Worm (Caenorhabditis elegans) whole organism, early embryonic: ENCODE data around the gene del-2.
"Not testable (repeated sequence)": the region's sequence is repeated elsewhere in the genome, so short reads cannot be mapped to it uniquely, and the experiment has no call there.

Experiments
- B0310.2 ChIP-seq: sonication (generic microtip); optimal IDR thresholded peaks from 2 replicates; lab custom pipeline; 2016; ENCODE audit warnings: mild to moderate bottlenecking, missing genetic modification characterization, missing compliant biosample characterization
- F13C5.2 ChIP-seq: sonication (generic microtip); optimal IDR thresholded peaks from 2 replicates; lab custom pipeline; 2017; ENCODE audit warnings: mild to moderate bottlenecking, missing genetic modification characterization, inconsistent platforms, missing compliant biosample characterization
- aly-1 ChIP-seq: sonication (generic microtip); optimal IDR thresholded peaks from 2 replicates; lab custom pipeline; 2016; ENCODE audit warnings: missing genetic modification characterization, missing compliant biosample characterization
- ama-1 ChIP-seq: fragments of 150-350 bp; optimal IDR thresholded peaks from 2 replicates; lab custom pipeline; 2014
- ceh-13 ChIP-seq: fragments of 200-800 bp; sonication (Bioruptor generic); optimal IDR thresholded peaks from 2 replicates; lab custom pipeline; 2018; ENCODE audit warnings: mild to moderate bottlenecking, missing genetic modification characterization, missing compliant biosample characterization
- ceh-36 ChIP-seq: sonication (generic microtip); optimal IDR thresholded peaks from 2 replicates; lab custom pipeline; 2016; ENCODE audit warnings: missing genetic modification characterization, inconsistent platforms, missing compliant biosample characterization
- ets-7 ChIP-seq: sonication (generic microtip); optimal IDR thresholded peaks from 2 replicates; lab custom pipeline; 2016; ENCODE audit warnings: missing genotype, missing genetic modification characterization, missing compliant biosample characterization
- flt-1 ChIP-seq: fragments of 200-800 bp; sonication (Bioruptor generic); IDR thresholded peaks from 2 replicates; pipeline ENCODE4 v1.3.6; 2022; ENCODE audit warnings: missing genetic modification characterization, missing compliant biosample characterization
- hmbx-1 ChIP-seq: sonication (generic microtip); optimal IDR thresholded peaks from 2 replicates; lab custom pipeline; 2016; ENCODE audit warnings: mild to moderate bottlenecking, missing genetic modification characterization, missing compliant biosample characterization
- hmg-4 ChIP-seq: fragments of 200-800 bp; sonication (Bioruptor generic); optimal IDR thresholded peaks from 2 replicates; lab custom pipeline; 2018; ENCODE audit warnings: mild to moderate bottlenecking, missing genetic modification characterization, missing compliant biosample characterization
- hnd-1 ChIP-seq: sonication (generic microtip); optimal IDR thresholded peaks from 2 replicates; lab custom pipeline; 2016; ENCODE audit warnings: missing genetic modification characterization, missing compliant biosample characterization
- pes-1 ChIP-seq: fragments of 200-800 bp; sonication (Bioruptor generic); IDR thresholded peaks from 2 replicates; pipeline ENCODE4 v1.3.6; 2022; ENCODE audit warnings: missing genetic modification reagents, missing genetic modification characterization, missing compliant biosample characterization
- scrt-1 ChIP-seq: fragments of 200-800 bp; sonication (Bioruptor generic); IDR thresholded peaks from 2 replicates; pipeline ENCODE4 v1.3.6; 2022; ENCODE audit warnings: missing genetic modification characterization, missing compliant biosample characterization
- sea-1 ChIP-seq: fragments of 200-800 bp; sonication (Bioruptor generic); conservative IDR thresholded peaks from 2 replicates; pipeline ENCODE4 v1.3.6; 2022; ENCODE audit warnings: missing genetic modification characterization, missing compliant biosample characterization
- tbx-11 ChIP-seq: fragments of 200-800 bp; sonication (Bioruptor generic); IDR thresholded peaks from 2 replicates; pipeline ENCODE4 v1.3.6; 2022; ENCODE audit warnings: missing genetic modification characterization, missing compliant biosample characterization
- tbx-37 ChIP-seq: fragments of 200-800 bp; sonication (Bioruptor generic); conservative IDR thresholded peaks from 2 replicates; pipeline ENCODE4 v1.3.6; 2022; ENCODE audit warnings: missing genetic modification reagents, missing genetic modification characterization, missing compliant biosample characterization
- tra-4 ChIP-seq: sonication (generic microtip); optimal IDR thresholded peaks from 2 replicates; lab custom pipeline; 2017; ENCODE audit warnings: missing genetic modification characterization, missing compliant biosample characterization

del-2 gene

ce11 chrIV:9641925-9642324 is at the start of gene del-2:
Gene del-2, minus strand, starts transcription at chrIV:9642025.
- TF ChIP-seq B0310.2 (tag; lab: Kevin White, UChicago): no peak
- no peak for TF ChIP-seq scrt-1 (GFP tag; lab: Robert Waterston, UW)
- no peak for TF ChIP-seq F13C5.2 (tag; lab: Kevin White, UChicago)
- no peak for TF ChIP-seq ceh-13 (GFP tag; lab: Kevin White, UChicago)
- TF ChIP-seq aly-1 (tag; lab: Kevin White, UChicago): no peak
- TF ChIP-seq ama-1 (lab: Kevin White, UChicago): no peak
- no peak for TF ChIP-seq hmbx-1 (tag; lab: Kevin White, UChicago)
- TF ChIP-seq pes-1 (GFP tag; lab: Robert Waterston, UW): no peak
- TF ChIP-seq tbx-37 (GFP tag; lab: Robert Waterston, UW): no peak
- no peak for TF ChIP-seq hmg-4 (GFP tag; lab: Kevin White, UChicago)
- no peak for TF ChIP-seq hnd-1 (tag; lab: Kevin White, UChicago)
- TF ChIP-seq ets-7: no peak
- TF ChIP-seq ceh-36 (tag; lab: Kevin White, UChicago): no peak
- no peak for TF ChIP-seq flt-1 (GFP tag; lab: Robert Waterston, UW)
- no peak for TF ChIP-seq sea-1 (GFP tag; lab: Robert Waterston, UW)
- TF ChIP-seq tbx-11: no peak

- no peak for TF ChIP-seq ceh-36 (tag; lab: Kevin White, UChicago)
- TF ChIP-seq tbx-11: no peak
- TF ChIP-seq ceh-13 (GFP tag; lab: Kevin White, UChicago): no peak
- no peak for TF ChIP-seq hnd-1 (tag; lab: Kevin White, UChicago)
- no peak for TF ChIP-seq tra-4 (tag; lab: Kevin White, UChicago)
- no peak for TF ChIP-seq pes-1 (GFP tag; lab: Robert Waterston, UW)
- TF ChIP-seq hmg-4 (GFP tag; lab: Kevin White, UChicago): no peak
- no peak for TF ChIP-seq ama-1 (lab: Kevin White, UChicago)
- no peak for TF ChIP-seq F13C5.2 (tag; lab: Kevin White, UChicago)
- TF ChIP-seq hmbx-1 (tag; lab: Kevin White, UChicago): no peak
- TF ChIP-seq tbx-37 (GFP tag; lab: Robert Waterston, UW): no peak
- TF ChIP-seq ets-7: no peak
- no peak for TF ChIP-seq sea-1 (GFP tag; lab: Robert Waterston, UW)
- TF ChIP-seq scrt-1 (GFP tag; lab: Robert Waterston, UW): no peak
- no peak for TF ChIP-seq aly-1 (tag; lab: Kevin White, UChicago)
- no peak for TF ChIP-seq flt-1 (GFP tag; lab: Robert Waterston, UW)
- no peak for TF ChIP-seq B0310.2 (tag; lab: Kevin White, UChicago)
Observed at ce11 chrIV:9690644-9691043, 48.8 kb upstream of the del-2 start, which contains the start of gene sdz-36. Gene sdz-36, plus strand, starts transcription at chrIV:9690944.

- not testable (repeated sequence) for TF ChIP-seq aly-1 (tag; lab: Kevin White, UChicago); hmbx-1 (tag; lab: Kevin White, UChicago); ceh-13 (GFP tag; lab: Kevin White, UChicago)
Observed at ce11 chrIV:9688715-9689114, 46.9 kb upstream of the del-2 start, which contains the start of gene msp-76. Gene msp-76, plus strand, starts transcription at chrIV:9689015.

- no peak for TF ChIP-seq tbx-11
- TF ChIP-seq aly-1 (tag; lab: Kevin White, UChicago): no peak
- no peak for TF ChIP-seq F13C5.2 (tag; lab: Kevin White, UChicago)
- no peak for TF ChIP-seq pes-1 (GFP tag; lab: Robert Waterston, UW)
- TF ChIP-seq hmg-4 (GFP tag; lab: Kevin White, UChicago): no peak
- no peak for TF ChIP-seq tra-4 (tag; lab: Kevin White, UChicago)
- no peak for TF ChIP-seq ceh-36 (tag; lab: Kevin White, UChicago)
- no peak for TF ChIP-seq hnd-1 (tag; lab: Kevin White, UChicago)
- TF ChIP-seq flt-1 (GFP tag; lab: Robert Waterston, UW): no peak
- TF ChIP-seq ets-7: no peak
- no peak for TF ChIP-seq B0310.2 (tag; lab: Kevin White, UChicago)
- no peak for TF ChIP-seq sea-1 (GFP tag; lab: Robert Waterston, UW)
- TF ChIP-seq scrt-1 (GFP tag; lab: Robert Waterston, UW): no peak
- no peak for TF ChIP-seq tbx-37 (GFP tag; lab: Robert Waterston, UW)
- no peak for TF ChIP-seq hmbx-1 (tag; lab: Kevin White, UChicago)
- TF ChIP-seq ceh-13 (GFP tag; lab: Kevin White, UChicago): no peak
- TF ChIP-seq ama-1 (lab: Kevin White, UChicago): no peak
Observed at ce11 chrIV:9683433-9683832, 41.6 kb upstream of the del-2 start, which contains the start of the genes htas-1 and ZK1251.3. Gene htas-1, minus strand, starts transcription at chrIV:9683533. Gene ZK1251.3, plus strand, starts transcription at chrIV:9683658.

ce11 chrIV:9682514-9682913 is 40.7 kb upstream of the del-2 start, which contains the start of gene ins-7:
Gene ins-7, minus strand, starts transcription at chrIV:9682845.
- TF ChIP-seq tbx-11 (no peak), tra-4 (tag; lab: Kevin White, UChicago) (no peak), hnd-1 (tag; lab: Kevin White, UChicago) (no peak)

ce11 chrIV:9680841-9681240 is 39.0 kb upstream of the del-2 start, which contains the start of gene ins-8:
Gene ins-8, minus strand, starts transcription at chrIV:9680941.
- TF ChIP-seq tra-4 (tag; lab: Kevin White, UChicago): no peak
- no peak for TF ChIP-seq tbx-37 (GFP tag; lab: Robert Waterston, UW)
- TF ChIP-seq sea-1 (GFP tag; lab: Robert Waterston, UW): no peak
- TF ChIP-seq F13C5.2 (tag; lab: Kevin White, UChicago): no peak
- TF ChIP-seq hnd-1 (tag; lab: Kevin White, UChicago): no peak
- TF ChIP-seq scrt-1 (GFP tag; lab: Robert Waterston, UW): no peak
- TF ChIP-seq hmbx-1 (tag; lab: Kevin White, UChicago): no peak
- no peak for TF ChIP-seq aly-1 (tag; lab: Kevin White, UChicago)
- no peak for TF ChIP-seq ceh-13 (GFP tag; lab: Kevin White, UChicago)
- no peak for TF ChIP-seq B0310.2 (tag; lab: Kevin White, UChicago)
- TF ChIP-seq pes-1 (GFP tag; lab: Robert Waterston, UW): no peak
- no peak for TF ChIP-seq flt-1 (GFP tag; lab: Robert Waterston, UW)
- no peak for TF ChIP-seq ceh-36 (tag; lab: Kevin White, UChicago)
- no peak for TF ChIP-seq ets-7
- no peak for TF ChIP-seq hmg-4 (GFP tag; lab: Kevin White, UChicago)
- TF ChIP-seq tbx-11: no peak
- TF ChIP-seq ama-1 (lab: Kevin White, UChicago): no peak
